Fruit fly (Drosophila melanogaster): ENCODE measurements around the gene Saf6.

The Saf6 gene

DNA sequence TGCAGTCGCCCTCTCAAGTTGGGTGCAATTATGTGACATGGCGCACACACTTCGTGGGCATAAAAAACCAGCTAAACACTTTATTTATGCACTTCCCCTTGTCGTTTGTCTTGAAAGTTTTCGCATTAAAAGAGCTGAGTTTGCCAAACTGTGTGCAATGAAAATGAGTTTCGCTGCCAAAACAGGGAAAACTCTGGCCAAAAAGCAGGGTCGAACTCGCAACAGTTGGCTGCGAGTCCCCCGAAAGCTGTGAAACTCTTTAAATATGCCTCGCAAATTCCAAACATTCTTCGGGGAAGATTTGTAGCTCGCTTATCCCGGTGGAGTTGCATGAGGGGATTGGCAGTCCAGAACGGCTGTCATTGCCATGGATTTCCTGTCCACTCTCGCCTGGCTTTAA is 35.6 kb downstream of the Saf6 start, which contains the start of gene Gr21a:
Gene Gr21a (plus strand): TSS at position 301 of the 400 bp plus-strand sequence.
- no peak for TF ChIP-seq Mio (GFP tag; optimal IDR thresholded peaks at IDR 0.05)
- TF ChIP-seq sv (GFP tag; optimal IDR thresholded peaks at IDR 0.05) = no peak
- TF ChIP-seq br (GFP tag; optimal IDR thresholded peaks at IDR 0.05) = no peak
- no peak for TF ChIP-seq lola (GFP tag; optimal IDR thresholded peaks at IDR 0.05)
- TF ChIP-seq CG32264 (GFP tag; optimal IDR thresholded peaks at IDR 0.05) = no peak
- TF ChIP-seq jim (GFP tag; optimal IDR thresholded peaks at IDR 0.05) = no peak

DNA sequence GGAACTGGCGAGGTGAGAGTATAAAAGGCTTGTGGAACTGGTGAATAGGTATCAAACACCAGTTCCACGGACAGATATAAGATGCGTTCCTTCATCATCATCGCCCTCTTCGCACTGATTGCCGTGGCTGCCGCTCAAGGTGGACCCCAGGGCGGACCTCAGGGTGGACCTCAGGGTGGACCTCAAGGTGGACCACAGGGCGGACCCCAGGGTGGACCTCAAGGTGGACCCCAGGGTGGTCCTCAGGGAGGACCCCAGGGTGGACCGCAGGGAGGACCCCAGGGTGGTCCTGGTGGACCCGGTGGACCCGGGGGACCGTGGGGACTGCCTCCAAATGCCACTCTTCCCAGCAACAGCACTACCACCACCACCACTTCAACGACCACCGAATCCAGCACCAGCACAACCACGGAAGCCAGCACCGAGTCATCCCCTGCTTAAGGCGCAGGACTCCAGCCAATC is 36.6 kb downstream of the Saf6 start, which contains the start of gene CG13947:
Gene CG13947 (plus strand): TSS at position 51 of the 462 bp plus-strand sequence.
- TF ChIP-seq HLH106 (tag; optimal IDR thresholded peaks at IDR 0.05) = no peak
- no peak for TF ChIP-seq dsf (GFP tag; optimal IDR thresholded peaks at IDR 0.05; ENCODE audit: borderline replicate concordance)
- peak; percentile 99 for TF ChIP-seq Dfd (GFP tag; optimal IDR thresholded peaks at IDR 0.05)
- no peak for TF ChIP-seq ey (GFP tag; optimal IDR thresholded peaks at IDR 0.05)
- no peak for TF ChIP-seq GATAd (GFP tag; optimal IDR thresholded peaks at IDR 0.05)
- no peak for TF ChIP-seq sage (GFP tag; optimal IDR thresholded peaks at IDR 0.05)
- no peak for TF ChIP-seq CrebA (GFP tag; optimal IDR thresholded peaks at IDR 0.05; ENCODE audit: borderline replicate concordance)
- no peak for TF ChIP-seq Hnf4 (GFP tag; optimal IDR thresholded peaks at IDR 0.05)

DNA sequence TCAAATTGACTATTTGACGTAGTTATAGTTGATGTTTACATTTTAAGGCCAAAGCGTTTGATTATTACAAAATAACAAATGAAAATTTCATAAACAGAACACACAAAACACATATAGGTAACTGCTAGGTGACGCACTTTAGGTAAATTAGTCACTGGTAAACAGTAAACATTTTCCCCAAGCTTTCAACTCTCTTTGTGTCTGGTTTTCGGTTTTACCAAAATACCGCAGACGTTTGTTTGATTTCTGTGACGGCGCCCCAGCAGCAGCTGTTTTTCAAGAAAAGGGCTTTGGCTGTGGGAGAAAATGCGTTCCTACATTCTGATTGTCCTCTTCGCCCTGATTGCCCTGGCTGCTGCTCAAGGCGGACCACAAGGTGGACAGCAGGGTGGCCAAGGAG is 39.5 kb downstream of the Saf6 start, which contains the start of gene CG13946:
Gene CG13946 (plus strand): TSS at position 301 of the 400 bp plus-strand sequence.
- TF ChIP-seq N (GFP tag; optimal IDR thresholded peaks at IDR 0.05) = no peak
- no peak for TF ChIP-seq h (GFP tag; optimal IDR thresholded peaks at IDR 0.05)
- no peak for TF ChIP-seq psq (GFP tag; optimal IDR thresholded peaks at IDR 0.05)
- TF ChIP-seq HLH106 (tag; optimal IDR thresholded peaks at IDR 0.05) = no peak
- no peak for TF ChIP-seq Dif (GFP tag; optimal IDR thresholded peaks at IDR 0.05; ENCODE audit: partially characterized antibody)
- no peak for TF ChIP-seq Sp1 (GFP tag; optimal IDR thresholded peaks at IDR 0.05)
- TF ChIP-seq ey (GFP tag; optimal IDR thresholded peaks at IDR 0.05) = no peak
- no peak for TF ChIP-seq Vsx2 (GFP tag; optimal IDR thresholded peaks at IDR 0.05; ENCODE audit: partially characterized antibody)
- TF ChIP-seq CG32264 (GFP tag; optimal IDR thresholded peaks at IDR 0.05) = no peak

DNA sequence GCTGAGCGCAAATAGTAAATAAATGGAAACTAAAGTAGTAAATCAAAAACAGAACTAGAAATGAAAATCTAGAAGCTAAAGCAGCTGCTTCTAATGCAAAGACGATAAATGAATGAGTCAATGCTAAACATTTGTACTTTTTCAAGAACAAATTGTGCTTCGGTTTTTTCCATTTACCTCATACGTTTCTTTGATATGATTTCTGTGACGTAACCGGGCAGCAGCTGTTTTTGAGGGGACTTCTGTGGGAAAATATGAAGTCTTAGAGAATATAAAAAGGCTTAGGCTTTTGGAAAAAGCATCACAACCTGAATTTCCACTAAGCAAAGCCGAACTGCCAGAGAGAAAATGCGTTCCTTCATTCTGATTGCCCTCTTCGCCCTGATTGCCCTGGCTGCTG is 42.5 kb downstream of the Saf6 start, which contains the start of gene CG12506:
Gene CG12506 (plus strand): TSS at position 301 of the 400 bp plus-strand sequence.
- TF ChIP-seq Hr78 (GFP tag; optimal IDR thresholded peaks at IDR 0.05) = no peak
- no peak for TF ChIP-seq dl (GFP tag; optimal IDR thresholded peaks at IDR 0.05; ENCODE audit: insufficient read depth in 1 of 2, partially characterized antibody in 2 of 2)
- no peak for TF ChIP-seq OdsH (GFP tag; optimal IDR thresholded peaks at IDR 0.05)
- no peak for TF ChIP-seq psq (GFP tag; optimal IDR thresholded peaks at IDR 0.05)
- TF ChIP-seq rgr (GFP tag; optimal IDR thresholded peaks at IDR 0.05) = no peak
- TF ChIP-seq sage (GFP tag; optimal IDR thresholded peaks at IDR 0.05) = no peak
- no peak for TF ChIP-seq Myc (optimal IDR thresholded peaks at IDR 0.05)
- no peak for TF ChIP-seq CG32264 (GFP tag; optimal IDR thresholded peaks at IDR 0.05)
- TF ChIP-seq Abd-B (GFP tag; optimal IDR thresholded peaks at IDR 0.05) = no peak
- no peak for TF ChIP-seq Hr83 (GFP tag; optimal IDR thresholded peaks at IDR 0.05; ENCODE audit: poor library complexity, severe bottlenecking)
- TF ChIP-seq fru (GFP tag; optimal IDR thresholded peaks at IDR 0.05) = no peak
- TF ChIP-seq dmrt93B (GFP tag; optimal IDR thresholded peaks at IDR 0.05) = no peak
- TF ChIP-seq Vsx2 (GFP tag; optimal IDR thresholded peaks at IDR 0.05; ENCODE audit: partially characterized antibody) = no peak
- no peak for TF ChIP-seq lola (GFP tag; optimal IDR thresholded peaks at IDR 0.05)
- no peak for TF ChIP-seq N (GFP tag; optimal IDR thresholded peaks at IDR 0.05)
- TF ChIP-seq sv (GFP tag; optimal IDR thresholded peaks at IDR 0.05) = no peak
- no peak for TF ChIP-seq tai (GFP tag; optimal IDR thresholded peaks at IDR 0.05)
- no peak for TF ChIP-seq foxo (GFP tag; optimal IDR thresholded peaks at IDR 0.05)
- TF ChIP-seq CrebA (GFP tag; optimal IDR thresholded peaks at IDR 0.05; ENCODE audit: borderline replicate concordance) = no peak
